Worm (Caenorhabditis elegans) whole organism, midembryonic: ENCODE results near the gene W01F3.2.

Experiments
- T22C8.4 ChIP-seq: fragments of 200-800 bp; sonication (Bioruptor generic); IDR thresholded peaks from 2 replicates; pipeline ENCODE4 v1.3.6; 2022; ENCODE audit warnings: missing genetic modification characterization, missing compliant biosample characterization
- cog-1 ChIP-seq: sonication (generic microtip); optimal IDR thresholded peaks from 2 replicates; lab custom pipeline; 2016; ENCODE audit warnings: missing genetic modification characterization, missing compliant biosample characterization
- flt-1 ChIP-seq: fragments of 200-800 bp; sonication (Bioruptor generic); IDR thresholded peaks from 2 replicates; pipeline ENCODE4 v1.3.6; 2022; ENCODE audit warnings: missing genetic modification characterization, missing compliant biosample characterization
- klf-2 ChIP-seq: fragments of 200-800 bp; sonication (Bioruptor generic); conservative IDR thresholded peaks from 2 replicates; pipeline ENCODE4 v1.3.6; 2022; ENCODE audit warnings: missing genetic modification reagents, missing genetic modification characterization, missing compliant biosample characterization
- med-1 ChIP-seq: sonication (generic microtip); optimal IDR thresholded peaks from 2 replicates; lab custom pipeline; 2017; ENCODE audit warnings: missing genetic modification characterization, mild to moderate bottlenecking, missing compliant biosample characterization, antibody characterized with exemption, missing genetic modification reagents; ENCODE audit not compliant: insufficient read depth
- ref-1 ChIP-seq: fragments of 200-800 bp; sonication (Bioruptor generic); conservative IDR thresholded peaks from 2 replicates; pipeline ENCODE4 v1.3.6; 2022; ENCODE audit warnings: missing genetic modification reagents, missing genetic modification characterization, missing compliant biosample characterization
- tab-1 ChIP-seq: fragments of 200-800 bp; sonication (Bioruptor generic); IDR thresholded peaks from 2 replicates; pipeline ENCODE4 v1.3.6; 2022; ENCODE audit warnings: missing genetic modification characterization, missing compliant biosample characterization
- ztf-23 ChIP-seq: fragments of 200-800 bp; sonication (Bioruptor generic); IDR thresholded peaks from 2 replicates; pipeline ENCODE4 v1.3.6; 2022; ENCODE audit warnings: missing genetic modification reagents, missing genetic modification characterization, missing compliant biosample characterization
- ztf-29 ChIP-seq: fragments of 200-800 bp; sonication (Bioruptor generic); IDR thresholded peaks from 2 replicates; pipeline ENCODE4 v1.3.6; 2022; ENCODE audit warnings: missing genetic modification reagents, missing genetic modification characterization, missing compliant biosample characterization

Gene W01F3.2

ce11 chrV:20693968-20694367, 33.8 kb downstream of the W01F3.2 start:
- TF ChIP-seq ztf-29 (GFP tag; lab: Robert Waterston, UW) (0 out of 2 replicates have a peak, but pooled peaks have one; percentile 37), flt-1 (GFP tag; lab: Robert Waterston, UW) (peak; percentile 86), ref-1 (peak; percentile 42; the same call in 1 of the 2 replicates), klf-2 (GFP tag; lab: Robert Waterston, UW) (peak; percentile 71), T22C8.4 (GFP tag; lab: Robert Waterston, UW) (peak; percentile 60), ztf-23 (GFP tag; lab: Robert Waterston, UW) (0 out of 2 replicates have a peak, but pooled peaks have one; percentile 68), tab-1 (peak; percentile 80), cog-1 (tag; lab: Kevin White, UChicago) (no peak), med-1 (peak; percentile 46)

DNA sequence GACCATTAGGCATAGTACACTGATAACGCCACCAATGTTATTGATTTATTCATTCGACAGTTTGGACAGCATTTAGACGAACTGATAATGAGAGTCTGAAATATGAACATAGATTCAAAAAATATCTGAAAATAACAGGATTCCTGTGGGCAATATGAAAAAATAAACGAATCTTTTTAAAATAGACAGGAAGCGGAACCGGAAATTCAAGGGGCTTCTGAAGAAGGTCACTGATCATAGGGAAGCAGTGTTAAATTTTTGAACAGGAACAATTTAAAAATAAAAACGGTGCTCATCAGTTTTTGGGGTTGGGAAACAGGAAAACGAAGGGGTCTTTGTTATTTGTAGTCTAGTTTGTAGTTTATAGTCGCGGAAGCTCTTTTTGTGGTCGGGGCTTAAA, 38.1 kb downstream of the W01F3.2 start, which contains the start of gene F53F8.7:
Gene F53F8.7 (minus strand): TSS at position 101 of the 400 bp plus-strand sequence.
- no peak for TF ChIP-seq ztf-29 (GFP tag; lab: Robert Waterston, UW)
- TF ChIP-seq ref-1, result no peak
- no peak for TF ChIP-seq T22C8.4 (GFP tag; lab: Robert Waterston, UW)
- no peak for TF ChIP-seq tab-1
- TF ChIP-seq med-1, result no peak
- no peak for TF ChIP-seq cog-1 (tag; lab: Kevin White, UChicago)
- no peak for TF ChIP-seq klf-2 (GFP tag; lab: Robert Waterston, UW)
- no peak for TF ChIP-seq ztf-23 (GFP tag; lab: Robert Waterston, UW)
- TF ChIP-seq flt-1 (GFP tag; lab: Robert Waterston, UW), result no peak

DNA sequence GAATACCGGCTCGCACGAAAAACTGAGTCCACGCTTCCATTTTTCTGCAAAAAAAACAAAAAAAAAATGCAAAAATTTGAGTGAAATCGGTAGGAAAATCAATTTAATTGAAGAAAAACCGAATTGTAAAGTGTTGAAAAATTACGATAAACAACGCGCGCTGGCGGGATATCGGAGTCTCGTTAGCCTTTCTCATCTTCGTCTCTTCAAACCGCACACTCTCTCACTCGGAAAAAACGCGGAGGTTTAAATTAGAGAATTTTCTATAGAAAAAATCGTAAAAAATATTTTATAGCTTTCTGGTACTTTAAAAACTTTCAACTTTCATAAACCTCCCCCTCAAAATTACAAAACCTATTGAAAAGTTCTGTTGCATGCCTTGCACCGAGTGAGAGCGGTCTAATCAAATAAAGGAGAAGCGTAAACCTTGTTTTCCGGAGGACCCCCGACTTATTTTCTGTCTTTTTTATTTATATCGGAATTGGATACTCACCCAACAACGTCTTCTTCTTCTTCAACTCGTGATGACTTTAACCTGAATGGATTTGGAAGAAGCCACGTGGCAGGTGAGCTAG, 44.0 kb downstream of the W01F3.2 start, which contains the start of the genes F53F8.5 and F53F8.6:
Gene F53F8.5 (minus strand): TSS at position 52 of the 575 bp plus-strand sequence.
Gene F53F8.6 (plus strand): TSS at position 230 of the 575 bp plus-strand sequence.
- no peak for TF ChIP-seq ztf-23 (GFP tag; lab: Robert Waterston, UW)
- TF ChIP-seq flt-1 (GFP tag; lab: Robert Waterston, UW), result 0 out of 2 replicates have a peak, but pooled peaks have one; percentile 19

DNA sequence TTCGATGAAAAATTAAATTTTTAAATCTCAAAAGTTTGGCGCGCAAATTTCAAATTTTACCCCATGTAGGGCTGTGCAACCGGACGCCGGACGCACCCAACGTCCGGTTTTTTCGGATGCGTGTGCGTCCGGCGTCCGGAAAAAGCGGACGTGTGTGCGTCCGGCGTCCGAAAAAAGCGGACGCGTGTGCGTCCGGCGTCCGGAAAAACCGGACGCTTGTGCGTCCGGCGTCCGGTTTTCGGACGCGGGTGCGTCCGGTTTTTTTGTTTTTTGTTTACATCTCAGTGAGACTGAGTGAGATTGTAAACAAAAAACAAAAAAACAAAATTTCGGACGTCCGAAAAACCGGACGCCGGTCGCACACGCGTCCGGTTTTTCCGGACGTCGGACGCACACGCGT, 45.0 kb downstream of the W01F3.2 start:
- TF ChIP-seq tab-1, result 0 out of 2 replicates have a peak, but pooled peaks have one; percentile 54
- TF ChIP-seq flt-1 (GFP tag; lab: Robert Waterston, UW), result 0 out of 2 replicates have a peak, but pooled peaks have one; percentile 28

ce11 chrV:20710156-20710555, 50.0 kb downstream of the W01F3.2 start:
- no peak for TF ChIP-seq ztf-29 (GFP tag; lab: Robert Waterston, UW)
- TF ChIP-seq tab-1, result no peak
- TF ChIP-seq cog-1 (tag; lab: Kevin White, UChicago), result no peak
- no peak for TF ChIP-seq flt-1 (GFP tag; lab: Robert Waterston, UW)
- TF ChIP-seq T22C8.4 (GFP tag; lab: Robert Waterston, UW), result no peak
- no peak for TF ChIP-seq ref-1
- TF ChIP-seq klf-2 (GFP tag; lab: Robert Waterston, UW), result no peak

- no peak for TF ChIP-seq med-1
Observed at ce11 chrV:20710642-20711041, 50.5 kb downstream of the W01F3.2 start.
